Worm (Caenorhabditis elegans): ENCODE measurements around the gene str-55.
"Not testable (repeated sequence)": the region's sequence is repeated elsewhere in the genome, so short reads cannot be mapped to it uniquely, and the experiment has no call there.

The str-55 gene

DNA sequence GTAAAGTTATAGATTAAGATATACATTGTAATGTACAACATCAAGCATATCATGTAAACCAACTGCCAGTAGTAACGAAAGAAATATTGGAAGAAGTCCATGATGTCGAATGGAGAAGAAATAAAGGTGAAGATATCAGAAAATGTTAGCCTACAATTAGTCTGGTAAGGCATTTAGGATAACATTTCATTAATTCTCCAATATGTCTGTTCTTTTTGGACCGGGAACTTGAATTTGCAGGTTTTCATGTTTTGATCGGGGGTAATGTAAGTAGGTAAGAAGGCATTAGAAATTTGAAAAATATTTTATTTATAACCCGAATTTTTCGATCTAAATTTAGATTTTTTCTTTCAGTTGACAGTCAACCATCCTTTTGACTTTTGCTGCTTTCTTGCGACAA lies 23.2 kb downstream of the str-55 start, which contains the start of gene srd-63:
srd-63 (minus strand) TSS at position 101 of the 400 bp plus-strand sequence.
- TF ChIP-seq ham-2 (GFP tag; optimal IDR thresholded peaks at IDR 0.05) = no peak
- TF ChIP-seq ztf-11 (tag; optimal IDR thresholded peaks at IDR 0.05) = no peak
- TF ChIP-seq lsy-2 (tag; optimal IDR thresholded peaks at IDR 0.05) = no peak
- TF ChIP-seq ces-1 (GFP tag; optimal IDR thresholded peaks at IDR 0.05) = no peak
- no peak for TF ChIP-seq ceh-43 (GFP tag; optimal IDR thresholded peaks at IDR 0.05)
- TF ChIP-seq sptf-1 (tag; optimal IDR thresholded peaks at IDR 0.05) = no peak
- TF ChIP-seq ceh-39 (tag; optimal IDR thresholded peaks at IDR 0.05) = no peak
- no peak for TF ChIP-seq sem-2 (GFP tag; optimal IDR thresholded peaks at IDR 0.05)
- no peak for TF ChIP-seq mab-5 (tag; optimal IDR thresholded peaks at IDR 0.05)
- TF ChIP-seq nhr-2 (tag; optimal IDR thresholded peaks at IDR 0.05) = no peak
- TF ChIP-seq unc-120 (tag; optimal IDR thresholded peaks at IDR 0.05; ENCODE audit: poor library complexity, severe bottlenecking) = no peak
- no peak for TF ChIP-seq M03D4.4 (tag; optimal IDR thresholded peaks at IDR 0.05)
- TF ChIP-seq unc-39 (tag; optimal IDR thresholded peaks at IDR 0.05) = no peak
- no peak for TF ChIP-seq nhr-12 (tag; optimal IDR thresholded peaks at IDR 0.05)
- no peak for TF ChIP-seq mls-2 (tag; optimal IDR thresholded peaks at IDR 0.05)
- no peak for TF ChIP-seq unc-62 (GFP tag; optimal IDR thresholded peaks at IDR 0.05)
- no peak for TF ChIP-seq lin-13 (tag; optimal IDR thresholded peaks at IDR 0.05)
- no peak for TF ChIP-seq drap-1 (GFP tag; optimal IDR thresholded peaks at IDR 0.05)

DNA sequence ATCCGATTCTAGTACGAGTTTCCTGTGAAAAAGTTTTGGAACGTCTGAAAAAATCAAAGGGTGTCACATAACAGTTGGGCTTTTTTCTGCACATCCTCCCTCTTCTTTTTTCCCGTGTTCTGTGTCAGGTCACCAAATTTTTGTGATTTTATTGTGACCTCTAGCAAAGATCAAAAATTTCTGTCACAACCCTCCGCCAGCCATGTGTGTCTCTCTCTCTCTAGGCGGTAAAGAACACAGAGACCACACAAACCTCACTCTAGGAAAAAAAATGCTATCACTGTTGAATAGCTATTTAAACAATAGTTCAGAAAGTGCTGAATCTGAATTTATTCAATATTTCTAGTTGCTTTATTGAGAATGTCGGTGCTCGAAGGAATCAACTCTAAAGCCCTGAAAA lies 26.3 kb downstream of the str-55 start, which contains the start of gene gst-44:
gst-44 (plus strand) TSS at position 237 of the 400 bp plus-strand sequence.
- no peak for TF ChIP-seq drap-1 (GFP tag; optimal IDR thresholded peaks at IDR 0.05)
- no peak for TF ChIP-seq flh-1 (GFP tag; optimal IDR thresholded peaks at IDR 0.05)
- TF ChIP-seq sem-2 (GFP tag; optimal IDR thresholded peaks at IDR 0.05) = no peak
- TF ChIP-seq pha-4 (tag; optimal IDR thresholded peaks at IDR 0.05) = no peak
- TF ChIP-seq cnd-1 (tag; optimal IDR thresholded peaks at IDR 0.05) = no peak
- TF ChIP-seq bed-3 (GFP tag; optimal IDR thresholded peaks at IDR 0.05) = no peak
- no peak for TF ChIP-seq nhr-237 (tag; optimal IDR thresholded peaks at IDR 0.05)
- TF ChIP-seq tbx-8 (GFP tag; optimal IDR thresholded peaks at IDR 0.05) = no peak
- TF ChIP-seq ceh-39 (tag; optimal IDR thresholded peaks at IDR 0.05) = no peak
- TF ChIP-seq sptf-1 (tag; optimal IDR thresholded peaks at IDR 0.05) = no peak
- no peak for TF ChIP-seq snpc-4 (tag; optimal IDR thresholded peaks at IDR 0.05)
- TF ChIP-seq ceh-43 (GFP tag; optimal IDR thresholded peaks at IDR 0.05) = no peak
- no peak for TF ChIP-seq hlh-1 (tag; optimal IDR thresholded peaks at IDR 0.05)
- no peak for TF ChIP-seq mep-1 (tag; optimal IDR thresholded peaks at IDR 0.05)

DNA sequence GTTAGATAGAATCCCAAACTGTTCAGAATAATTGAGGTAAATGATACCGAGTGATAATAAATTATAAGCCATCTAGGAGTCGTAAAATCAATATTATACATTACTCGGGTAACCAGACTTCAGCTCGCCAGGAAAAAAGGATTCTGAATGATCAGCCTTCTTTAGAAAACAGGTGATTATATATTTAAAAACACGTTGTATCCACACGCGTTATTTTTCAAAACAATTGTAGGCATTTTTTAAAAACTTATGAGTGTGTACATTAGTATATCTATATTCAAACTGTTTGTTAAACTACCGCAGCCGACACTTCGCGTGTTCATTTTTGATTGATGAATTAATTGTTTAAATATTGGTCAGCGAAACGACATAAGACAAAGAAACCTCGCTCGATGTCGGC lies 28.6 kb downstream of the str-55 start, which contains the start of gene sri-65:
sri-65 (minus strand) TSS at position 101 of the 400 bp plus-strand sequence.
- no peak for TF ChIP-seq zip-8 (tag; optimal IDR thresholded peaks at IDR 0.05)
- TF ChIP-seq hlh-1 (tag; optimal IDR thresholded peaks at IDR 0.05) = no peak
- no peak for TF ChIP-seq snpc-4 (tag; optimal IDR thresholded peaks at IDR 0.05)
- TF ChIP-seq ceh-83 (GFP tag; optimal IDR thresholded peaks at IDR 0.05) = no peak
- no peak for TF ChIP-seq nhr-2 (tag; optimal IDR thresholded peaks at IDR 0.05)
- TF ChIP-seq ceh-43 (GFP tag; optimal IDR thresholded peaks at IDR 0.05) = no peak
- TF ChIP-seq tbx-8 (GFP tag; optimal IDR thresholded peaks at IDR 0.05) = no peak
- TF ChIP-seq flh-1 (GFP tag; optimal IDR thresholded peaks at IDR 0.05) = no peak
- no peak for TF ChIP-seq M03D4.4 (tag; optimal IDR thresholded peaks at IDR 0.05)
- TF ChIP-seq mls-2 (tag; optimal IDR thresholded peaks at IDR 0.05) = no peak
- TF ChIP-seq ham-2 (GFP tag; optimal IDR thresholded peaks at IDR 0.05) = no peak
- no peak for TF ChIP-seq ces-1 (GFP tag; optimal IDR thresholded peaks at IDR 0.05)
- no peak for TF ChIP-seq ceh-39 (tag; optimal IDR thresholded peaks at IDR 0.05)
- TF ChIP-seq unc-120 (tag; optimal IDR thresholded peaks at IDR 0.05; ENCODE audit: poor library complexity, severe bottlenecking) = no peak
- no peak for TF ChIP-seq lsy-2 (tag; optimal IDR thresholded peaks at IDR 0.05)

DNA sequence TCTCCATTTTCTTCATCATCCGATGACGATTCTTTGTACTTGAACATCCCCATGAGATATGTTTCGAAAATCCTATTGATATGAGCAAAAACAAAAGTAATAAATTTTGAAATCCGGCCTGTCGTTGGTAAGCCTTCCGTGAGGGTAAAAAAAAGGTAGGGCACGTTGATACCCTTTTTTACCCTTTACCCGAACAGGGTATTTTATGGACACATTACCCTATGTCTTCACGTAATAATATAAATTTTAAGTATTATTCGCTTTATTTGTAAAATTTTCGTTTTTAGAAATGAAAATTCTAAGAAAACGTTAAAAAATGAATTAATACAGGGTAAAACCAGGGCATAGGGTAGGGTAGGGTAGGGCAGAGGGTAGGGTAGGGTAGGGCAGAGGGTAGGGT lies 33.2 kb downstream of the str-55 start, which contains the start of gene F13A7.7:
F13A7.7 (minus strand) TSS at position 101 of the 400 bp plus-strand sequence.
- not testable (repeated sequence) for TF ChIP-seq nhr-76 (tag; optimal IDR thresholded peaks at IDR 0.05); sem-2 (GFP tag; optimal IDR thresholded peaks at IDR 0.05); ham-2 (GFP tag; optimal IDR thresholded peaks at IDR 0.05)

DNA sequence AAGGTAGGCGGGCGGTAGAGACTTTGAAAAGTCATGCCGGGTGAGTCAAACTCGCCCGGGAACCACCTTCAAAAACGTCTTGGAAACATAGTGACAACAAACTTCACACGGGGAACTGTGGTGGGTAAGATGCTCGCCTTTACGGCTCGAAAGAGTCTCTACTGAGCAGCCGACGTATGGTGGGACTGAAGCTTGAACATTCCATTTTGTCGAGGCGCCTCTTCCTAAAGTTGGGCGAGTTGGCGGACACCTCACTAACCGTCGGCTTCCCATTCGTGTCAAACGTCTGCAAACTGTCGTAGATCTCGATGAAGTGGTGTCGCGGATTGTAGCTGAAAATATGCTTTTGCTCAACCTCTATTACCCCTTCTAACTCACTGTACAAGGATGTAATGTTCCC lies 34.0 kb downstream of the str-55 start:
- TF ChIP-seq drap-1 (GFP tag; optimal IDR thresholded peaks at IDR 0.05) (no peak), nhr-76 (tag; optimal IDR thresholded peaks at IDR 0.05) (no peak), mls-2 (tag; optimal IDR thresholded peaks at IDR 0.05) (no peak), ceh-43 (GFP tag; optimal IDR thresholded peaks at IDR 0.05) (no peak)

Measured in whole organism, mixed stage, embryonic.